Fruit fly (Drosophila melanogaster): ENCODE data around the gene inaF-C.

DNA sequence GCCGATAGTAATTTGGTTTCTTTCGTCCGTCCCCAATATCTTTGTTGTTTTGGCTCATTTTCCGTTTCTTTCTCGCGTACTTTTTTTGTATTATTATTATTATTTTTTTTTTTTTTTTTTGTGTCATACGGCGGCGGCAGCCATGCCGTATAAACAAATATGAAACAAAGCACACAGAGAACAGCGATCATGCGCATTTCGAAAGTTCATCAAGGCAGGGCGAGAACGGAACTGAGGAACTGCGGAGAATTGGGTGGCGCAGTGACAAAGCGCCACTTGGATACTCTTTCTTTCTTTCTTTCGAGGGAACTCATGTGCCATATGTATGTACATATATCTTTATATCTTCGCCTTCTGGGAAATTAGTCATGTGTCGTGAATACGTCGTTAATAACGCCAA lies 47.1 kb downstream of the inaF-C start:
- TF ChIP-seq CG9139 (GFP tag; optimal IDR thresholded peaks at IDR 0.05) (peak; percentile 28), vri (GFP tag; optimal IDR thresholded peaks at IDR 0.05) (peak; percentile 60), fd85E (GFP tag; optimal IDR thresholded peaks at IDR 0.05) (no peak), CG15336 (GFP tag; IDR thresholded peaks at IDR 0.05) (0 out of 2 replicates have a peak, but pooled peaks have one; percentile 31), Gug (GFP tag; IDR thresholded peaks at IDR 0.05) (no peak), CG32006 (GFP tag; optimal IDR thresholded peaks at IDR 0.05) (peak; percentile 30), CG1621 (tag; optimal IDR thresholded peaks at IDR 0.05) (peak; percentile 34), Ets21C (GFP tag; optimal IDR thresholded peaks at IDR 0.05) (no peak), Hr39 (GFP tag; optimal IDR thresholded peaks at IDR 0.05) (peak; percentile 14), salr (GFP tag; optimal IDR thresholded peaks at IDR 0.05) (peak in 1 of 2 experiments; percentile 18), fkh (GFP tag; optimal IDR thresholded peaks at IDR 0.05) (peak; percentile 53)

Measured in whole organism, prepupa.